Fruit fly (Drosophila melanogaster): ENCODE data around the gene Usp32.

The Usp32 gene

dm6 chr3L:19906780-19907705 lies 36.1 kb downstream of the Usp32 start (continued):
- TF ChIP-seq ap (GFP tag; IDR thresholded peaks at IDR 0.05) = peak; percentile 27; the same call in 1 of the 2 replicates
- peak; percentile 52 for TF ChIP-seq CG15269 (tag; optimal IDR thresholded peaks at IDR 0.05)
- peak; percentile 77 for TF ChIP-seq BtbVII (GFP tag; optimal IDR thresholded peaks at IDR 0.05)
- no peak for TF ChIP-seq CG1602 (GFP tag; optimal IDR thresholded peaks at IDR 0.05)
- TF ChIP-seq CG17186 (GFP tag; optimal IDR thresholded peaks at IDR 0.05) = no peak
- no peak for TF ChIP-seq inv (GFP tag; IDR thresholded peaks at IDR 0.05; ENCODE audit: partially characterized antibody)
- 0 out of 2 replicates have a peak, but pooled peaks have one; percentile 15 for TF ChIP-seq Scr (GFP tag; IDR thresholded peaks at IDR 0.05; ENCODE audit: partially characterized antibody)
- TF ChIP-seq BEAF-32 (GFP tag; optimal IDR thresholded peaks at IDR 0.05) = no peak
- TF ChIP-seq E2f2 (GFP tag; IDR thresholded peaks at IDR 0.05) = peak; percentile 50; the same call in 1 of the 2 replicates
- peak; percentile 74 for TF ChIP-seq da (GFP tag; optimal IDR thresholded peaks at IDR 0.05)
- TF ChIP-seq CG4854 (GFP tag; optimal IDR thresholded peaks at IDR 0.05) = peak; percentile 41
- TF ChIP-seq CG16815 (GFP tag; optimal IDR thresholded peaks at IDR 0.05) = no peak
- TF ChIP-seq NfI (GFP tag; optimal IDR thresholded peaks at IDR 0.05) = peak; percentile 44
- TF ChIP-seq ttk (GFP tag; IDR thresholded peaks at IDR 0.05) = no peak; the same call in 1 of the 2 replicates
- TF ChIP-seq kni (GFP tag; optimal IDR thresholded peaks at IDR 0.05) = peak; percentile 92
- peak; percentile 22 for TF ChIP-seq Dad (GFP tag; optimal IDR thresholded peaks at IDR 0.05)
- TF ChIP-seq CG18764 (GFP tag; optimal IDR thresholded peaks at IDR 0.05) = peak; percentile 64
- peak; percentile 42; the same call in 2 of the 3 replicates for TF ChIP-seq CG34422 (GFP tag; IDR thresholded peaks at IDR 0.05)
- peak; percentile 60 for TF ChIP-seq CG12659 (GFP tag; optimal IDR thresholded peaks at IDR 0.05)
- no peak for TF ChIP-seq Hand (GFP tag; optimal IDR thresholded peaks at IDR 0.05)
- TF ChIP-seq sug (tag; optimal IDR thresholded peaks at IDR 0.05) = peak; percentile 73
- peak; percentile 65 for TF ChIP-seq D (optimal IDR thresholded peaks at IDR 0.05)
- TF ChIP-seq D (GFP tag; optimal IDR thresholded peaks at IDR 0.05) = peak; percentile 62
- peak; percentile 67 for TF ChIP-seq CG3281 (GFP tag; optimal IDR thresholded peaks at IDR 0.05)
- no peak for TF ChIP-seq CG30020 (tag; optimal IDR thresholded peaks at IDR 0.05)
- TF ChIP-seq tll (GFP tag; optimal IDR thresholded peaks at IDR 0.05) = peak in 1 of 2 experiments; percentile 61
- TF ChIP-seq CG2712 (tag; optimal IDR thresholded peaks at IDR 0.05) = peak; percentile 41
- peak; percentile 44 for TF ChIP-seq fd96Cb (tag; optimal IDR thresholded peaks at IDR 0.05)
- TF ChIP-seq Taf1 (GFP tag; IDR thresholded peaks at IDR 0.05) = no peak
- TF ChIP-seq Fer3 (tag; optimal IDR thresholded peaks at IDR 0.05) = peak; percentile 66
- TF ChIP-seq Opbp (GFP tag; IDR thresholded peaks at IDR 0.05; ENCODE audit: partially characterized antibody) = no peak
- TF ChIP-seq Bteb2 (GFP tag; optimal IDR thresholded peaks at IDR 0.05) = peak; percentile 21
- TF ChIP-seq CG4617 (GFP tag; optimal IDR thresholded peaks at IDR 0.05; ENCODE audit: borderline replicate concordance) = peak; percentile 12
- peak; percentile 12 for TF ChIP-seq CG7786 (GFP tag; optimal IDR thresholded peaks at IDR 0.05)
- peak; percentile 14 for TF ChIP-seq Ssrp (tag; optimal IDR thresholded peaks at IDR 0.05)
- TF ChIP-seq exex (tag; optimal IDR thresholded peaks at IDR 0.05) = peak; percentile 84
- TF ChIP-seq CG1832 (GFP tag; optimal IDR thresholded peaks at IDR 0.05) = no peak
- TF ChIP-seq mam (GFP tag; optimal IDR thresholded peaks at IDR 0.05) = no peak
- TF ChIP-seq pita (GFP tag; optimal IDR thresholded peaks at IDR 0.05) = no peak
- TF ChIP-seq dysf (GFP tag; IDR thresholded peaks at IDR 0.05) = peak; percentile 35; the same call in 1 of the 3 replicates
- TF ChIP-seq Sry-β (GFP tag; optimal IDR thresholded peaks at IDR 0.05) = no peak
- TF ChIP-seq Poxn (GFP tag; IDR thresholded peaks at IDR 0.05) = no peak
- TF ChIP-seq eve (GFP tag; optimal IDR thresholded peaks at IDR 0.05) = peak in 1 of 2 experiments; percentile 81
- peak; percentile 71; the same call in 2 of the 3 replicates for TF ChIP-seq zfh1 (GFP tag; IDR thresholded peaks at IDR 0.05)
- no peak for TF ChIP-seq Drgx (GFP tag; IDR thresholded peaks at IDR 0.05)
- no peak for TF ChIP-seq bbx (GFP tag; IDR thresholded peaks at IDR 0.05; ENCODE audit: partially characterized antibody)
- TF ChIP-seq gce (GFP tag; IDR thresholded peaks at IDR 0.05) = peak; percentile 74; the same call in 2 of the 3 replicates

All from whole organism, embryonic.